Worm (Caenorhabditis elegans) whole organism, L4/young adult: Measurements from ENCODE around the gene lin-42.

Experiments used
- W03F9.2 ChIP-seq: fragments of 150-350 bp; optimal IDR thresholded peaks from 2 replicates; lab custom pipeline; 2014; ENCODE audit warnings: missing biosample characterization, missing genetic modification characterization
- dao-5 ChIP-seq: sonication (generic microtip); optimal IDR thresholded peaks from 2 replicates; lab custom pipeline; 2016; ENCODE audit warnings: missing genotype, missing genetic modification characterization, moderate library complexity, missing compliant biosample characterization

ce11 chrII:1197074-1197473, 55.1 kb downstream of the lin-42 start, which contains the start of gene F53A10.2:
- no peak for TF ChIP-seq dao-5 (tag; lab: Kevin White, UChicago)
- TF ChIP-seq W03F9.2 (tag; lab: Kevin White, UChicago): no peak
